Worm (Caenorhabditis elegans): ENCODE results near the gene R13H4.5.
A peak's percentile ranks its signal among the peaks of the same experiment; 100 is the strongest.

Gene R13H4.5

DNA sequence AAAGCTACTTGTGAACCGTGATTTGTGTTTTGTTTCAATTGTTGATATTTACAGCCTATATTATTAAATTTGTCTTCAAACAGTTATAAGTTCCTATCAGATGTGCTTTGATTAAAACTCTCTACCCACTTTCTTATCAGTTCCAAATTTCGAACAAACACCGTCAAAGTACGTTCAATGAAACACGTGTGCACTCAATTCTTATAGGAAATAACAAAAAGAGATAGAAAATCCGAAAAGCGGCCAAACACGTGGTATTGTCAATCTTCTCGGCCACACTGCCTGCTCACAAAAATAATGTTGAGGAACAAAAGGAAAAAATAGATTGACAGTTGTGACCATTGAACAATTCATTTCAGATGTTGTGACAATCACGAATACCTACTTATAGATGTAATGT lies 25.5 kb downstream of the R13H4.5 start (continued):
- no peak for TF ChIP-seq dmd-8 (GFP tag; IDR thresholded peaks at IDR 0.05)
- no peak for TF ChIP-seq pha-4 (GFP tag; IDR thresholded peaks at IDR 0.05)
- TF ChIP-seq pha-4 (tag; optimal IDR thresholded peaks at IDR 0.05) = peak; percentile 2
- TF ChIP-seq hlh-30 (tag; optimal IDR thresholded peaks at IDR 0.05; ENCODE audit: insufficient read depth) = peak; percentile 91
- peak; percentile 46 for TF ChIP-seq nhr-11 (tag; optimal IDR thresholded peaks at IDR 0.05)
- no peak for TF ChIP-seq aly-2 (tag; optimal IDR thresholded peaks at IDR 0.05)
- TF ChIP-seq F26F4.8 (GFP tag; conservative IDR thresholded peaks at IDR 0.05) = no peak
- no peak for TF ChIP-seq attf-4 (tag; optimal IDR thresholded peaks at IDR 0.05)
- TF ChIP-seq nhr-76 (tag; optimal IDR thresholded peaks at IDR 0.05) = peak; percentile 6
- no peak for TF ChIP-seq hmg-1.1 (GFP tag; IDR thresholded peaks at IDR 0.05)
- peak; percentile 61 for TF ChIP-seq pqm-1 (tag; optimal IDR thresholded peaks at IDR 0.05)
- TF ChIP-seq daf-16 (GFP tag; optimal IDR thresholded peaks at IDR 0.05) = peak in 1 of 2 experiments; percentile 78
- peak; percentile 97 for TF ChIP-seq daf-16 (tag; optimal IDR thresholded peaks at IDR 0.05)
- peak; percentile 50 for TF ChIP-seq T20F7.1 (GFP tag; optimal IDR thresholded peaks at IDR 0.05)
- TF ChIP-seq egl-27 (tag; optimal IDR thresholded peaks at IDR 0.05) = no peak
- peak; percentile 62 for TF ChIP-seq nhr-48 (tag; optimal IDR thresholded peaks at IDR 0.05)
- peak; percentile 42 for TF ChIP-seq nhr-102 (tag; optimal IDR thresholded peaks at IDR 0.05)
- TF ChIP-seq zip-2 (tag; optimal IDR thresholded peaks at IDR 0.05) = no peak
- TF ChIP-seq lsy-2 (tag; optimal IDR thresholded peaks at IDR 0.05) = peak; percentile 44 to 66
- TF ChIP-seq F10B5.3 (tag; optimal IDR thresholded peaks at IDR 0.05) = no peak
- no peak for TF ChIP-seq T26A8.4 (GFP tag; IDR thresholded peaks at IDR 0.05)
- peak; percentile 19 for TF ChIP-seq aha-1 (tag)
- no peak for TF ChIP-seq duxl-1 (tag; optimal IDR thresholded peaks at IDR 0.05; ENCODE audit: poor library complexity)
- TF ChIP-seq mdl-1 (tag; optimal IDR thresholded peaks at IDR 0.05) = peak in 1 of 2 experiments; percentile 93
- no peak for TF ChIP-seq madf-5 (GFP tag; IDR thresholded peaks at IDR 0.05)
- TF ChIP-seq F44E2.7 (GFP tag; IDR thresholded peaks at IDR 0.05) = no peak
- TF ChIP-seq Y48G9A.11 (GFP tag; IDR thresholded peaks at IDR 0.05) = no peak
- TF ChIP-seq ceh-44 (GFP tag; IDR thresholded peaks at IDR 0.05) = no peak

DNA sequence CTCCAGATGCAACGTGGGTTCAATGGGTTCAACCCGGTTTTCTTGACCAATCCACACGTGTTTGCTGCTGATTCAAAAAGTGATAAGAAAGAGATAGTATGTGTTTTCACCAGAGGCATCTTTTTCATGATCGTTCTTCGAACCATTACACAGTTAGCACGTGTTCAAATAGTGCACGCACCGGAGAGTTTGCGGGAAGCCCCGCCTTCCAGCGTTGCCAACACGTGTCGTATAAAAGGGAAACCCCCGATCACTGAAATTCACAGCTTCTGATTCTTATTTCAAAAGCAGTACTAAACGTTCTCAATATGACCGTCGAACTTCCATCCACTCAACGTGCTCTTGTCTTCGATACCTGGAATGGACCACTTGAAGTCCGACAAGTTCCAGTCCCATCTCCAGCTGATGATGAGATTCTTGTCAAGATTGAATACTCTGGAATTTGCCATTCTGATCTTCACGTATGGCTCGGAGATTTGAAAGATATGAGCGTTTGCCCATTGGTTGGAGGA lies 27.6 kb downstream of the R13H4.5 start, which contains the start of gene adh-1:
Gene adh-1, plus strand, starts transcription at position 261 of the 512 bp plus-strand sequence.
- TF ChIP-seq nhr-28 (tag; optimal IDR thresholded peaks at IDR 0.05) (peak; percentile 95), jun-1 (tag; optimal IDR thresholded peaks at IDR 0.05) (no peak), madf-9 (GFP tag; conservative IDR thresholded peaks at IDR 0.05) (no peak), nhr-42 (GFP tag; IDR thresholded peaks at IDR 0.05) (no peak), dve-1 (tag; optimal IDR thresholded peaks at IDR 0.05; ENCODE audit: insufficient read depth) (peak; percentile 61), mdl-1 (tag; optimal IDR thresholded peaks at IDR 0.05) (peak; percentile 96 to 99), spr-3 (GFP tag; optimal IDR thresholded peaks at IDR 0.05) (no peak), unc-130 (GFP tag; optimal IDR thresholded peaks at IDR 0.05) (no peak), lin-29 (GFP tag; IDR thresholded peaks at IDR 0.05) (no peak), F10B5.3 (tag; optimal IDR thresholded peaks at IDR 0.05) (no peak), mxl-3 (GFP tag; optimal IDR thresholded peaks at IDR 0.05) (peak; percentile 100), dpl-1 (GFP tag; optimal IDR thresholded peaks at IDR 0.05) (peak; percentile 2), mep-1 (tag; optimal IDR thresholded peaks at IDR 0.05) (peak; percentile 55), nhr-48 (tag; optimal IDR thresholded peaks at IDR 0.05) (peak; percentile 88), nhr-77 (tag; optimal IDR thresholded peaks at IDR 0.05) (peak; percentile 83), hlh-30 (tag; optimal IDR thresholded peaks at IDR 0.05; ENCODE audit: insufficient read depth) (peak; percentile 89), ama-1 (optimal IDR thresholded peaks at IDR 0.05) (peak; percentile 93), hmg-1.1 (GFP tag; IDR thresholded peaks at IDR 0.05) (no peak), ceh-62 (tag; optimal IDR thresholded peaks at IDR 0.05) (no peak), mdt-29 (GFP tag; IDR thresholded peaks at IDR 0.05) (peak; percentile 66; the same call in 1 of the 2 replicates), pqm-1 (tag; optimal IDR thresholded peaks at IDR 0.05) (peak; percentile 5), sdz-12 (GFP tag; optimal IDR thresholded peaks at IDR 0.05) (no peak), nhr-237 (tag; optimal IDR thresholded peaks at IDR 0.05) (no peak), dmd-8 (GFP tag; IDR thresholded peaks at IDR 0.05) (no peak), nhr-11 (tag; optimal IDR thresholded peaks at IDR 0.05) (peak; percentile 73), egl-27 (tag; optimal IDR thresholded peaks at IDR 0.05) (peak; percentile 34), dmd-6 (GFP tag; IDR thresholded peaks at IDR 0.05) (peak; percentile 96), lin-1 (GFP tag; IDR thresholded peaks at IDR 0.05) (0 out of 2 replicates have a peak, but pooled peaks have one; percentile 35), daf-12 (tag; optimal IDR thresholded peaks at IDR 0.05) (no peak), mes-2 (tag; optimal IDR thresholded peaks at IDR 0.05; ENCODE audit: poor library complexity, severe bottlenecking) (no peak), aly-2 (tag; optimal IDR thresholded peaks at IDR 0.05) (no peak), nhr-10 (tag; optimal IDR thresholded peaks at IDR 0.05) (peak; percentile 95)

All from whole organism, L4 larva.